Fruit fly (Drosophila melanogaster) whole organism, embryonic: ENCODE results near the gene dmGlut.

ENCODE experiments used
- Blimp-1 ChIP-seq: fragments of 200-800 bp; sonication (Bioruptor generic); optimal IDR thresholded peaks from 3 replicates; lab custom pipeline; 2018; ENCODE audit warnings: missing biosample characterization, missing genetic modification characterization, mild to moderate bottlenecking, moderate library complexity, missing genetic modification reagents
- CG11504 ChIP-seq: fragments of 200-800 bp; sonication (Bioruptor generic); optimal IDR thresholded peaks from 3 replicates; lab custom pipeline; 2019; ENCODE audit warnings: missing biosample characterization, mild to moderate bottlenecking, missing genetic modification characterization, moderate library complexity
- CG12155 ChIP-seq: fragments of 200-800 bp; sonication (Bioruptor generic); optimal IDR thresholded peaks from 3 replicates; lab custom pipeline; 2016; ENCODE audit warnings: missing biosample characterization, missing genetic modification characterization
- CG12299 ChIP-seq: fragments of 200-800 bp; sonication (Bioruptor generic); optimal IDR thresholded peaks from 2 replicates; lab custom pipeline; 2018; ENCODE audit warnings: missing biosample characterization, mild to moderate bottlenecking, missing genetic modification characterization
- CG13123 ChIP-seq: fragments of 200-800 bp; sonication (Bioruptor generic); optimal IDR thresholded peaks from 2 replicates; lab custom pipeline; 2016; ENCODE audit warnings: missing biosample characterization, missing genetic modification characterization
- CG15011 ChIP-seq: fragments of 200-800 bp; sonication (Bioruptor generic); optimal IDR thresholded peaks from 3 replicates; lab custom pipeline; 2018; ENCODE audit warnings: missing biosample characterization, mild to moderate bottlenecking, missing genetic modification characterization
- CG15479 ChIP-seq: fragments of 200-800 bp; sonication (Bioruptor generic); optimal IDR thresholded peaks from 3 replicates; lab custom pipeline; 2019; ENCODE audit warnings: missing biosample characterization, mild to moderate bottlenecking, missing genetic modification characterization, moderate library complexity
- CG1602 ChIP-seq: fragments of 200-800 bp; sonication (Bioruptor generic); optimal IDR thresholded peaks from 3 replicates; lab custom pipeline; 2016; ENCODE audit warnings: missing biosample characterization, missing genetic modification characterization
- CG16815 ChIP-seq: fragments of 200-800 bp; sonication (Bioruptor generic); optimal IDR thresholded peaks from 3 replicates; lab custom pipeline; 2017; ENCODE audit warnings: missing biosample characterization, mild to moderate bottlenecking, missing genetic modification characterization
- CG17385 ChIP-seq: fragments of 200-800 bp; sonication (Bioruptor generic); optimal IDR thresholded peaks from 3 replicates; lab custom pipeline; 2018; ENCODE audit warnings: missing biosample characterization, mild to moderate bottlenecking, missing genetic modification characterization
- CG18262 ChIP-seq: fragments of 200-800 bp; optimal IDR thresholded peaks from 3 replicates; lab custom pipeline; 2019; ENCODE audit warnings: missing biosample characterization, mild to moderate bottlenecking, missing genetic modification characterization, moderate library complexity
- CG2875 ChIP-seq: fragments of 200-800 bp; sonication (Bioruptor generic); optimal IDR thresholded peaks from 2 replicates; lab custom pipeline; 2017; ENCODE audit warnings: missing biosample characterization, mild to moderate bottlenecking, missing genetic modification characterization, missing genetic modification reagents
- CG3407 ChIP-seq: fragments of 200-800 bp; sonication (Bioruptor generic); optimal IDR thresholded peaks from 2 replicates; lab custom pipeline; 2018; ENCODE audit warnings: missing biosample characterization, mild to moderate bottlenecking, missing genetic modification characterization
- CG5180 ChIP-seq: fragments of 200-800 bp; sonication (Bioruptor generic); optimal IDR thresholded peaks from 3 replicates; lab custom pipeline; 2017; ENCODE audit warnings: missing biosample characterization, missing genetic modification characterization, mild to moderate bottlenecking, moderate library complexity, missing genetic modification reagents
- CG5953 ChIP-seq: fragments of 200-800 bp; sonication (Bioruptor generic); IDR thresholded peaks from 2 replicates; pipeline ENCODE4 v1.3.6; 2022; ENCODE audit warnings: missing biosample characterization, missing genetic modification characterization
- CG8478 ChIP-seq: fragments of >200 bp; optimal IDR thresholded peaks from 2 replicates; lab custom pipeline; 2018
- CoRest ChIP-seq: fragments of 200-800 bp; sonication (Bioruptor generic); optimal IDR thresholded peaks from 3 replicates; lab custom pipeline; 2018; ENCODE audit warnings: missing biosample characterization, mild to moderate bottlenecking, missing genetic modification characterization, moderate library complexity
- D19A ChIP-seq: fragments of 200-800 bp; optimal IDR thresholded peaks from 3 replicates; lab custom pipeline; 2019; ENCODE audit warnings: missing biosample characterization, mild to moderate bottlenecking, missing genetic modification characterization, moderate library complexity
- Doc3 ChIP-seq: fragments of 200-800 bp; sonication (Bioruptor generic); IDR thresholded peaks from 3 replicates; pipeline ENCODE4 v1.3.6; 2022; ENCODE audit warnings: missing biosample characterization, missing genetic modification characterization; ENCODE audit not compliant: partially characterized antibody
- E2f2 ChIP-seq: fragments of 200-800 bp; sonication (Bioruptor generic); IDR thresholded peaks from 2 replicates; pipeline ENCODE4 v1.3.6; 2022; ENCODE audit warnings: missing biosample characterization, missing genetic modification characterization
- Ets97D ChIP-seq: fragments of 200-800 bp; sonication (Bioruptor generic); optimal IDR thresholded peaks from 3 replicates; lab custom pipeline; 2016; ENCODE audit warnings: missing biosample characterization, missing genetic modification characterization
- Jarid2 ChIP-seq: fragments of 200-800 bp; sonication (Bioruptor generic); optimal IDR thresholded peaks from 3 replicates; lab custom pipeline; 2017; ENCODE audit warnings: mild to moderate bottlenecking, missing biosample characterization, missing genetic modification reagents, missing genetic modification characterization
- MTF-1 ChIP-seq: fragments of 200-800 bp; sonication (Bioruptor generic); optimal IDR thresholded peaks from 2 replicates; lab custom pipeline; 2018; ENCODE audit warnings: missing biosample characterization, mild to moderate bottlenecking, missing genetic modification characterization, borderline replicate concordance
- NC2α ChIP-seq: fragments of 200-800 bp; sonication (Bioruptor generic); optimal IDR thresholded peaks from 2 replicates; lab custom pipeline; 2016; ENCODE audit warnings: missing biosample characterization, missing genetic modification characterization
- Spps ChIP-seq: fragments of 200-800 bp; sonication (Bioruptor generic); optimal IDR thresholded peaks from 2 replicates; lab custom pipeline; 2018; ENCODE audit warnings: missing biosample characterization, mild to moderate bottlenecking, missing genetic modification characterization
- Sry-δ ChIP-seq: fragments of 200-800 bp; sonication (Bioruptor generic); optimal IDR thresholded peaks from 2 replicates; lab custom pipeline; 2016; ENCODE audit warnings: missing biosample characterization, missing genetic modification characterization
- abd-A ChIP-seq: fragments of 200-800 bp; sonication (Bioruptor generic); optimal IDR thresholded peaks from 3 replicates; lab custom pipeline; 2019; ENCODE audit warnings: missing biosample characterization, mild to moderate bottlenecking, missing genetic modification characterization, moderate library complexity
- cg ChIP-seq: fragments of 200-800 bp; sonication (Bioruptor generic); optimal IDR thresholded peaks from 3 replicates; lab custom pipeline; 2019; ENCODE audit warnings: missing biosample characterization, mild to moderate bottlenecking, missing genetic modification characterization, moderate library complexity
- ci ChIP-seq: fragments of 200-800 bp; sonication (Bioruptor generic); IDR thresholded peaks from 3 replicates; pipeline ENCODE4 v1.3.6; 2022; ENCODE audit warnings: missing biosample characterization, missing genetic modification characterization
- crol ChIP-seq: fragments of 200-800 bp; sonication (Bioruptor generic); IDR thresholded peaks from 2 replicates; pipeline ENCODE4 v1.3.6; 2022; ENCODE audit warnings: missing biosample characterization, missing genetic modification characterization
- dpn ChIP-seq, 2 experiments: fragments of 200-800 bp; sonication (Bioruptor generic); optimal IDR thresholded peaks; 3 replicates each; lab custom pipeline; 2016; ENCODE audit warnings: missing biosample characterization in 2 of 2, missing genetic modification characterization in 2 of 2
- exex ChIP-seq: fragments of 200-800 bp; sonication (Bioruptor generic); optimal IDR thresholded peaks from 4 replicates; lab custom pipeline; 2018; ENCODE audit warnings: missing biosample characterization, mild to moderate bottlenecking, missing genetic modification characterization, moderate library complexity
- gfzf ChIP-seq: fragments of 200-800 bp; sonication (Bioruptor generic); optimal IDR thresholded peaks from 2 replicates; lab custom pipeline; 2016; ENCODE audit warnings: missing biosample characterization, mild to moderate bottlenecking, missing genetic modification characterization, moderate library complexity
- grn ChIP-seq: fragments of 200-800 bp; sonication (Bioruptor generic); optimal IDR thresholded peaks from 3 replicates; lab custom pipeline; 2017; ENCODE audit warnings: missing biosample characterization, missing genetic modification characterization
- gsb-n ChIP-seq: fragments of 200-800 bp; sonication (Bioruptor generic); optimal IDR thresholded peaks from 3 replicates; lab custom pipeline; 2018; ENCODE audit warnings: missing biosample characterization, mild to moderate bottlenecking, missing genetic modification characterization
- gt ChIP-seq: fragments of 200-800 bp; sonication (Bioruptor generic); IDR thresholded peaks from 2 replicates; pipeline ENCODE4 v1.3.6; 2022; ENCODE audit warnings: missing biosample characterization, missing genetic modification characterization
- insv ChIP-seq, 2 experiments: fragments of 200-800 bp; sonication (Bioruptor generic); optimal IDR thresholded peaks; 3 replicates each; lab custom pipeline; 2016 to 2018; ENCODE audit warnings: missing biosample characterization in 2 of 2, missing genetic modification characterization in 2 of 2
- mirr ChIP-seq: fragments of 200-800 bp; sonication (Bioruptor generic); optimal IDR thresholded peaks from 3 replicates; lab custom pipeline; 2018; ENCODE audit warnings: missing biosample characterization, mild to moderate bottlenecking, missing genetic modification characterization
- mld ChIP-seq: fragments of 200-800 bp; sonication (Bioruptor generic); IDR thresholded peaks from 3 replicates; pipeline ENCODE4 v1.3.6; 2022; ENCODE audit warnings: missing biosample characterization, missing genetic modification characterization; ENCODE audit not compliant: partially characterized antibody
- nau ChIP-seq: fragments of 200-800 bp; sonication (Bioruptor generic); optimal IDR thresholded peaks from 3 replicates; lab custom pipeline; 2017; ENCODE audit warnings: missing biosample characterization, mild to moderate bottlenecking, missing genetic modification characterization, missing genetic modification reagents
- nerfin-2 ChIP-seq: fragments of 200-800 bp; sonication (Bioruptor generic); IDR thresholded peaks from 2 replicates; pipeline ENCODE4 v1.3.6; 2022; ENCODE audit warnings: missing biosample characterization, missing genetic modification characterization; ENCODE audit not compliant: partially characterized antibody
- p53 ChIP-seq: fragments of 200-800 bp; sonication (Bioruptor generic); optimal IDR thresholded peaks from 2 replicates; lab custom pipeline; 2016; ENCODE audit warnings: missing biosample characterization, missing genetic modification characterization
- phol ChIP-seq: fragments of 200-800 bp; sonication (Bioruptor generic); optimal IDR thresholded peaks from 3 replicates; lab custom pipeline; 2018; ENCODE audit warnings: missing biosample characterization, mild to moderate bottlenecking, missing genetic modification characterization, moderate library complexity
- pzg ChIP-seq: fragments of 200-800 bp; sonication (Bioruptor generic); optimal IDR thresholded peaks from 3 replicates; lab custom pipeline; 2018; ENCODE audit warnings: missing biosample characterization, mild to moderate bottlenecking, missing genetic modification characterization, moderate library complexity
- sd ChIP-seq: fragments of 200-800 bp; sonication (Bioruptor generic); optimal IDR thresholded peaks from 3 replicates; lab custom pipeline; 2018; ENCODE audit warnings: missing biosample characterization, mild to moderate bottlenecking, missing genetic modification characterization, moderate library complexity
- sr ChIP-seq: fragments of 200-800 bp; sonication (Bioruptor generic); IDR thresholded peaks from 3 replicates; pipeline ENCODE4 v1.3.6; 2022; ENCODE audit warnings: missing biosample characterization, missing genetic modification characterization
- tgo ChIP-seq: fragments of 200-800 bp; sonication (Bioruptor generic); IDR thresholded peaks from 3 replicates; pipeline ENCODE4 v1.3.6; 2022; ENCODE audit warnings: missing biosample characterization, missing genetic modification characterization
- tx ChIP-seq: fragments of 200-800 bp; sonication (Bioruptor generic); optimal IDR thresholded peaks from 2 replicates; lab custom pipeline; 2016; ENCODE audit warnings: missing biosample characterization, missing genetic modification characterization

The dmGlut gene

dm6 chr2L:12044613-12045350 lies 17.5 kb downstream of the dmGlut start, which contains the start of gene CG6785 (continued):
- TF ChIP-seq p53: peak; percentile 85
- TF ChIP-seq mirr: peak; percentile 81
- no peak for TF ChIP-seq mld
- peak; percentile 76 for TF ChIP-seq CG15011 (GFP tag; lab: Kevin White, UChicago)
- TF ChIP-seq CG18262 (tag; lab: Kevin White, UChicago): peak; percentile 71
- peak; percentile 33 for TF ChIP-seq Sry-δ (GFP tag; lab: Kevin White, UChicago)
- TF ChIP-seq tx (GFP tag; lab: Kevin White, UChicago): peak; percentile 69
- no peak for TF ChIP-seq gt (GFP tag; lab: Robert Waterston, UW)
- peak; percentile 51; the same call in 1 of the 3 replicates for TF ChIP-seq sr
- TF ChIP-seq abd-A (tag; lab: Kevin White, UChicago): peak; percentile 89
- peak; percentile 70 for TF ChIP-seq CoRest (tag; lab: Kevin White, UChicago)
- TF ChIP-seq nerfin-2 (GFP tag; lab: Robert Waterston, UW): no peak
- TF ChIP-seq CG5953 (GFP tag; lab: Robert Waterston, UW): peak; percentile 68; the same call in 1 of the 2 replicates
- TF ChIP-seq dpn (GFP tag; optimal IDR thresholded peaks at IDR 0.05; lab: Kevin White, UChicago): peak; percentile 70 to 80
- TF ChIP-seq CG13123 (GFP tag; lab: Kevin White, UChicago): peak; percentile 84
- no peak for TF ChIP-seq CG16815 (GFP tag; lab: Kevin White, UChicago)
- TF ChIP-seq CG12155: peak; percentile 58
- peak; percentile 83 for TF ChIP-seq CG5180
- peak; percentile 96 for TF ChIP-seq CG2875 (GFP tag; lab: Kevin White, UChicago)
- TF ChIP-seq Ets97D (GFP tag; lab: Kevin White, UChicago): peak; percentile 65
- peak; percentile 65 for TF ChIP-seq CG1602 (GFP tag; lab: Kevin White, UChicago)
- peak; percentile 48; the same call in 1 of the 2 replicates for TF ChIP-seq E2f2 (GFP tag; lab: Robert Waterston, UW)
- TF ChIP-seq crol (GFP tag; lab: Robert Waterston, UW): no peak
- TF ChIP-seq ci (GFP tag; lab: Robert Waterston, UW): peak; percentile 93
- peak; percentile 93 for TF ChIP-seq CG3407 (GFP tag; lab: Kevin White, UChicago)
- peak; percentile 43 for TF ChIP-seq cg (GFP tag; lab: Kevin White, UChicago)
- TF ChIP-seq NC2α (GFP tag; lab: Kevin White, UChicago): peak; percentile 90
- peak; percentile 97 for TF ChIP-seq sd
- peak; percentile 83 for TF ChIP-seq CG17385 (GFP tag; lab: Kevin White, UChicago)
- no peak for TF ChIP-seq Doc3 (GFP tag; lab: Robert Waterston, UW)
- TF ChIP-seq CG12299 (tag; lab: Kevin White, UChicago): peak; percentile 89
- TF ChIP-seq phol (tag; lab: Kevin White, UChicago): peak; percentile 62
- TF ChIP-seq gsb-n (tag; lab: Kevin White, UChicago): peak; percentile 88
- TF ChIP-seq CG15479 (GFP tag; lab: Kevin White, UChicago): no peak
- TF ChIP-seq D19A (tag; lab: Kevin White, UChicago): peak; percentile 67
- peak; percentile 80 for TF ChIP-seq CG11504 (tag; lab: Kevin White, UChicago)
- TF ChIP-seq insv (GFP tag; optimal IDR thresholded peaks at IDR 0.05; lab: Kevin White, UChicago): peak in 1 of 2 experiments; percentile 77
- TF ChIP-seq nau (GFP tag; lab: Kevin White, UChicago): peak; percentile 61
- TF ChIP-seq Blimp-1 (GFP tag; lab: Kevin White, UChicago): peak; percentile 72
- TF ChIP-seq pzg (GFP tag; lab: Kevin White, UChicago): peak; percentile 7
- TF ChIP-seq grn: peak; percentile 77
- no peak for TF ChIP-seq CG8478 (lab: Kevin White, UChicago)
- TF ChIP-seq tgo (GFP tag; lab: Robert Waterston, UW): no peak
- peak; percentile 1 for TF ChIP-seq gfzf (GFP tag; lab: Kevin White, UChicago)
- TF ChIP-seq Jarid2: peak; percentile 51
- TF ChIP-seq MTF-1 (GFP tag; lab: Kevin White, UChicago): peak; percentile 92
- TF ChIP-seq Spps: peak; percentile 73
- TF ChIP-seq exex (tag; lab: Kevin White, UChicago): peak; percentile 70
